Fruit fly (Drosophila melanogaster): Measurements from ENCODE around the gene Ir75b.

dm6 chr3L:17791067-17791466, 28.9 kb downstream of the Ir75b start:
- TF ChIP-seq psq (optimal IDR thresholded peaks at IDR 0.05) (no peak), usp (GFP tag; optimal IDR thresholded peaks at IDR 0.05) (no peak), EcR (GFP tag; optimal IDR thresholded peaks at IDR 0.05) (no peak), pan (optimal IDR thresholded peaks at IDR 0.05) (no peak)

All from whole organism.